Fruit fly (Drosophila melanogaster) S2 (cell line): ENCODE data around the gene CG14787.

Experiments
- CG8478 ChIP-seq: fragments of >200 bp; optimal IDR thresholded peaks from 2 replicates; lab custom pipeline; 2018
- CTCF ChIP-seq, 2 experiments: fragments of >200 bp; optimal IDR thresholded peaks; 2 replicates each; lab custom pipeline; 2018

DNA sequence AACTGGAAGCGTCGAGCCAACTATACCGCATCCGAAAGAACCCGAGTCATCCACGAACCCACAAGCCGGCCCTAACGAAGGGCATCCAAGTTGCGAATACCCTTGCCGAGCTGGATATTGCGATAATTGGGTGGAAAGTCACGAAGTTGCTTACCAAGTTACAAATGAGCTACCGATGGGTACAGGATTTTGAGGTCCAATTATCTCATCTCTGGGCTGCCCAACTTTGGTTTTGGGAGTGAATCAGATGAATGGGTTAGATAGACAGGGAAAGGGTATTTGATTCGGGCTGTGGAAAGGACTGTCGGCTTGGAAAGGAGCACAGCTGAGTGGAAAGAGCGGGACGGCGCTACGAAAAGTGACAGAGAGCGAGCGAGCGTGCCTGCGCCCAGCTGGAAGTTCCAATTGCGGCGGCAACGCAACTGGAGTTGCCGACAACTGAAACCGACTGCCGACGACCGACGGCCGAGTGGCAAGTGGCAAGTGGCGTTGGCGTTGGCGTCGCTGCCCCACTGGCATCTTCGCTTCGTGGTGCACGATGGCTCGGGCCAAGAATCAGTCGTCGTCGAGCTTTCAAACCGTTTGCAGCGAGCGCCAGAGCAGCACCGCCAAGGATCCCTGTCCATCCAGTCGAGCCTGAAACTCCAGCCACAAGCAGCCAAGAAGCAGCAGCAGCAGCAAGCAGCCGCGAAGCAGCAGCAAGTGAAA, 50.1 kb downstream of the CG14787 start:
- TF ChIP-seq CG8478 (lab: Kevin White, UChicago) (no peak), CTCF (optimal IDR thresholded peaks at IDR 0.05; lab: Kevin White, UChicago) (no peak)
